Worm (Caenorhabditis elegans) whole organism, L1 larva: ENCODE measurements around the gene T05C12.9.
A peak's percentile ranks its signal among the peaks of the same experiment; 100 is the strongest.

Source experiments
- C04F5.9 ChIP-seq: sonication (generic microtip); optimal IDR thresholded peaks from 2 replicates; lab custom pipeline; 2016; ENCODE audit warnings: missing genetic modification characterization, missing compliant biosample characterization
- C34B4.2 ChIP-seq: sonication (generic microtip); optimal IDR thresholded peaks from 2 replicates; lab custom pipeline; 2017; ENCODE audit warnings: mild to moderate bottlenecking, missing genetic modification characterization, missing compliant biosample characterization
- F16B12.6 ChIP-seq: fragments of 150-350 bp; optimal IDR thresholded peaks from 2 replicates; lab custom pipeline; 2014; ENCODE audit warnings: missing biosample characterization, missing genetic modification characterization
- aha-1 ChIP-seq: fragments of 150-350 bp; optimal IDR thresholded peaks from 2 replicates; lab custom pipeline; 2014; ENCODE audit warnings: missing biosample characterization, missing genetic modification characterization
- alr-1 ChIP-seq: fragments of 200-800 bp; sonication (Bioruptor generic); optimal IDR thresholded peaks from 2 replicates; lab custom pipeline; 2018; ENCODE audit warnings: borderline replicate concordance, mild to moderate bottlenecking, missing genetic modification characterization, missing compliant biosample characterization
- ama-1 ChIP-seq: fragments of 150-350 bp; optimal IDR thresholded peaks from 2 replicates; lab custom pipeline; 2014
- blmp-1 ChIP-seq: fragments of 150-350 bp; optimal IDR thresholded peaks from 2 replicates; lab custom pipeline; 2014; ENCODE audit warnings: missing biosample characterization, missing genetic modification characterization
- ceh-63 ChIP-seq: fragments of 200-800 bp; sonication (Bioruptor generic); optimal IDR thresholded peaks from 2 replicates; lab custom pipeline; 2018; ENCODE audit warnings: mild to moderate bottlenecking, missing genetic modification characterization, missing compliant biosample characterization
- ceh-8 ChIP-seq: fragments of 200-800 bp; sonication (Bioruptor generic); optimal IDR thresholded peaks from 2 replicates; lab custom pipeline; 2018; ENCODE audit warnings: mild to moderate bottlenecking, missing genetic modification characterization, moderate library complexity, missing compliant biosample characterization
- ceh-88 ChIP-seq: fragments of 200-800 bp; sonication (Bioruptor generic); IDR thresholded peaks from 2 replicates; pipeline ENCODE4 v1.3.6; 2022; ENCODE audit warnings: missing genetic modification characterization, missing compliant biosample characterization
- ces-1 ChIP-seq: fragments of 150-350 bp; optimal IDR thresholded peaks from 2 replicates; lab custom pipeline; 2014; ENCODE audit warnings: missing biosample characterization, missing genetic modification reagents, missing genetic modification characterization
- efl-1 ChIP-seq, 4 experiments: fragments of 150-350 bp; optimal IDR thresholded peaks in 3 of 4; peaks in 1 of 4; 1 replicate in 1 of 4; 2 replicates in 3 of 4; lab custom pipeline; 2014; ENCODE audit warnings: missing biosample characterization in 2 of 4, missing genetic modification characterization in 2 of 4, missing genetic modification reagents in 2 of 4
- egl-13 ChIP-seq: sonication (generic microtip); optimal IDR thresholded peaks from 2 replicates; lab custom pipeline; 2016; ENCODE audit warnings: missing genotype, missing genetic modification reagents, missing genetic modification characterization, missing compliant biosample characterization
- egl-27 ChIP-seq, 2 experiments: fragments of 150-350 bp in 1 of 2; sonication (generic microtip); optimal IDR thresholded peaks; 3 replicates each; lab custom pipeline; 2017 to 2018; ENCODE audit warnings: missing biosample characterization in 2 of 2, missing genetic modification characterization in 2 of 2, missing genetic modification reagents in 2 of 2
- elt-2 ChIP-seq: sonication (generic microtip); optimal IDR thresholded peaks from 2 replicates; lab custom pipeline; 2016; ENCODE audit warnings: missing genetic modification characterization, mild to moderate bottlenecking, inconsistent platforms, missing compliant biosample characterization, missing genetic modification reagents
- elt-3 ChIP-seq, 6 experiments: fragments of 150-350 bp in 1 of 6; sonication (generic microtip); optimal IDR thresholded peaks; 2 replicates each; lab custom pipeline; 2017 to 2018; ENCODE audit warnings: missing biosample characterization in 6 of 6, missing genetic modification characterization in 6 of 6, inconsistent platforms in 1 of 6
- fkh-10 ChIP-seq: sonication (generic microtip); optimal IDR thresholded peaks from 2 replicates; lab custom pipeline; 2017; ENCODE audit warnings: missing biosample characterization, missing genetic modification reagents, missing genetic modification characterization
- fos-1 ChIP-seq: fragments of 150-350 bp; optimal IDR thresholded peaks from 2 replicates; lab custom pipeline; 2014; ENCODE audit warnings: missing biosample characterization, missing genetic modification characterization
- grh-1 ChIP-seq: fragments of 200-800 bp; sonication (Bioruptor generic); IDR thresholded peaks from 2 replicates; pipeline ENCODE4 v1.3.6; 2022; ENCODE audit warnings: missing genetic modification reagents, missing genetic modification characterization, missing compliant biosample characterization
- hlh-17 ChIP-seq: fragments of 200-800 bp; sonication (Bioruptor generic); optimal IDR thresholded peaks from 2 replicates; lab custom pipeline; 2018; ENCODE audit warnings: missing genetic modification characterization, mild to moderate bottlenecking, missing compliant biosample characterization, moderate library complexity, borderline replicate concordance
- hlh-4 ChIP-seq: sonication (generic microtip); optimal IDR thresholded peaks from 2 replicates; lab custom pipeline; 2016; ENCODE audit warnings: mild to moderate bottlenecking, missing genetic modification characterization, missing compliant biosample characterization
- lin-14 ChIP-seq: fragments of 200-800 bp; sonication (Bioruptor generic); optimal IDR thresholded peaks from 2 replicates; lab custom pipeline; 2018; ENCODE audit warnings: mild to moderate bottlenecking, missing genetic modification characterization, moderate library complexity, missing compliant biosample characterization
- lin-39 ChIP-seq: fragments of 150-350 bp; optimal IDR thresholded peaks from 2 replicates; lab custom pipeline; 2014; ENCODE audit warnings: missing biosample characterization, missing genetic modification reagents, missing genetic modification characterization
- lsy-2 ChIP-seq, 2 experiments: fragments of 150-350 bp; optimal IDR thresholded peaks; 2 replicates each; lab custom pipeline; 2014; ENCODE audit warnings: missing biosample characterization in 2 of 2, missing genetic modification characterization in 2 of 2
- mep-1 ChIP-seq: fragments of 150-350 bp; optimal IDR thresholded peaks from 2 replicates; lab custom pipeline; 2014; ENCODE audit warnings: missing biosample characterization, missing genetic modification characterization
- nhr-11 ChIP-seq: fragments of 150-350 bp; optimal IDR thresholded peaks from 2 replicates; lab custom pipeline; 2014; ENCODE audit warnings: missing biosample characterization, missing genetic modification characterization
- nhr-19 ChIP-seq: fragments of 200-800 bp; sonication (Bioruptor generic); conservative IDR thresholded peaks from 2 replicates; pipeline ENCODE4 v1.3.6; 2022; ENCODE audit warnings: missing genetic modification characterization, missing compliant biosample characterization
- nhr-20 ChIP-seq: sonication (generic microtip); optimal IDR thresholded peaks from 2 replicates; lab custom pipeline; 2016; ENCODE audit warnings: mild to moderate bottlenecking, missing genetic modification characterization, missing compliant biosample characterization
- nhr-47 ChIP-seq: sonication (generic microtip); optimal IDR thresholded peaks from 2 replicates; lab custom pipeline; 2016; ENCODE audit warnings: mild to moderate bottlenecking, missing genetic modification characterization, moderate library complexity, missing compliant biosample characterization
- nhr-76 ChIP-seq: sonication (generic microtip); optimal IDR thresholded peaks from 2 replicates; lab custom pipeline; 2017; ENCODE audit warnings: missing biosample characterization, missing genetic modification characterization
- nhr-84 ChIP-seq: sonication (generic microtip); optimal IDR thresholded peaks from 2 replicates; lab custom pipeline; 2017; ENCODE audit warnings: missing biosample characterization, missing genetic modification characterization
- nhr-85 ChIP-seq: sonication (generic microtip); peaks from one replicate; lab custom pipeline; 2016; ENCODE audit warnings: missing genetic modification characterization, inconsistent platforms, missing compliant biosample characterization
- nhr-90 ChIP-seq: sonication (generic microtip); optimal IDR thresholded peaks from 2 replicates; lab custom pipeline; 2016; ENCODE audit warnings: mild to moderate bottlenecking, missing genetic modification characterization, missing compliant biosample characterization; ENCODE audit not compliant: poor library complexity
- pag-3 ChIP-seq: sonication (generic microtip); optimal IDR thresholded peaks from 2 replicates; lab custom pipeline; 2017; ENCODE audit warnings: missing genetic modification characterization, mild to moderate bottlenecking, missing compliant biosample characterization, antibody characterized with exemption, borderline replicate concordance; ENCODE audit not compliant: insufficient read depth
- pax-3 ChIP-seq: fragments of 200-800 bp; sonication (Bioruptor generic); optimal IDR thresholded peaks from 2 replicates; lab custom pipeline; 2018; ENCODE audit warnings: mild to moderate bottlenecking, missing genetic modification characterization, moderate library complexity, missing compliant biosample characterization
- pqm-1 ChIP-seq: sonication (generic microtip); optimal IDR thresholded peaks from 3 replicates; lab custom pipeline; 2017; ENCODE audit warnings: missing biosample characterization, missing genetic modification characterization
- rnt-1 ChIP-seq: sonication (generic microtip); optimal IDR thresholded peaks from 2 replicates; lab custom pipeline; 2016; ENCODE audit warnings: mild to moderate bottlenecking, missing genetic modification characterization, moderate library complexity, missing compliant biosample characterization
- snpc-4 ChIP-seq: fragments of 150-350 bp; optimal IDR thresholded peaks from 2 replicates; lab custom pipeline; 2014; ENCODE audit warnings: missing biosample characterization, missing genetic modification characterization
- swsn-7 ChIP-seq: sonication (generic microtip); optimal IDR thresholded peaks from 2 replicates; lab custom pipeline; 2016; ENCODE audit warnings: missing genetic modification characterization, missing compliant biosample characterization
- tbx-2 ChIP-seq: sonication (generic microtip); optimal IDR thresholded peaks from 2 replicates; lab custom pipeline; 2016; ENCODE audit warnings: missing genetic modification characterization, missing compliant biosample characterization
- tlp-1 ChIP-seq: fragments of 150-350 bp; optimal IDR thresholded peaks from 2 replicates; lab custom pipeline; 2014; ENCODE audit warnings: missing biosample characterization, missing genetic modification characterization
- unc-130 ChIP-seq: fragments of 150-350 bp; optimal IDR thresholded peaks from 2 replicates; lab custom pipeline; 2017; ENCODE audit warnings: missing biosample characterization, missing genetic modification characterization, inconsistent platforms
- vab-15 ChIP-seq: sonication (generic microtip); optimal IDR thresholded peaks from 2 replicates; lab custom pipeline; 2017; ENCODE audit warnings: missing genotype, mild to moderate bottlenecking, missing genetic modification characterization, missing compliant biosample characterization
- zip-4 ChIP-seq: fragments of 200-800 bp; sonication (Bioruptor generic); optimal IDR thresholded peaks from 2 replicates; lab custom pipeline; 2018; ENCODE audit warnings: mild to moderate bottlenecking, missing genetic modification characterization, moderate library complexity, missing compliant biosample characterization
- ztf-11 ChIP-seq, 2 experiments: sonication (generic microtip); optimal IDR thresholded peaks; 2 replicates each; lab custom pipeline; 2016 to 2017; ENCODE audit warnings: missing genetic modification characterization in 2 of 2, missing biosample characterization in 1 of 2, missing compliant biosample characterization in 1 of 2
- ztf-4 ChIP-seq: fragments of 150-350 bp; optimal IDR thresholded peaks from 2 replicates; lab custom pipeline; 2014; ENCODE audit warnings: missing biosample characterization, missing genetic modification characterization

Gene T05C12.9

DNA sequence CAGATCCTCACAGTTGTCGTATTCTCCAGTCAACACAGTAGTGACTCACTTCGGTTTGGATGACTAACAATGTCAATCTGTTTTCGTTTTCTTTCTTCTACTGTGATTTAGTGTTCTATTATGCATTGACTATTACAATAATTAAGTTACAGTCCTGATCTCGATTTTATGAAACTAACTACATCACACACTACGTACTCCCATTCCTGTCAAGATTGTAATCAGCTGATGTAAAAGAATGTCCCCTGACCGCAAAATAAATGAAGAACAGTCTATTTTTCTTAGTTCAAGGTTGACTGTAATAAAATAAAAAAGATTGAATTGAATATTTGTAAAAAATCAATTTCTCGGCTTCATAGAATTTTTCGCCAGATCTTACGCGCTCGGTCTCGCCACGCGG lies 32.3 kb upstream of the T05C12.9 start:
- peak; percentile 72 for TF ChIP-seq nhr-85 (tag; lab: Kevin White, UChicago)
- TF ChIP-seq lsy-2 (tag; optimal IDR thresholded peaks at IDR 0.05; lab: Kevin White, UChicago), result peak in 1 of 2 experiments; percentile 24
- no peak for TF ChIP-seq nhr-84 (tag; lab: Kevin White, UChicago)
- TF ChIP-seq nhr-20 (tag; lab: Kevin White, UChicago), result peak; percentile 29
- no peak for TF ChIP-seq ces-1 (GFP tag; lab: Kevin White, UChicago)
- TF ChIP-seq egl-27 (tag; optimal IDR thresholded peaks at IDR 0.05; lab: Kevin White, UChicago), result no peak

DNA sequence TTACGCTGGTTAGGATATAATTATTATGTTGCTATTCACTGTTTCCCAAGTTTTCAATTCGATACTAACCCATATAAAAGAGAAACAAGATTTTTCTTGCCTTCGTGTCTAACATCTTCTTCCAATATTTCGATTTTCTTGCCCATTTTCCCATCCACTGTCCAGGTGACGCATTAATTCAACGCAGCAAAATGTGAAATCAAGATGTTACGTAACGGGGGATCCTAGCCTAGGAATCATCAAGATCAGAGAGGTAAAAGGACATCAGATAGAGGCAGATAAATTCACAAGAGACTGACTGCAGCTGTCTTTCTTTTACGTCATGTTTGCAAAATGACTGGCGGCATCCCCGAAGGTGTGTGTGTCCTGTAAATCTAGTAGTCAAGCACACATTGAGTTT lies 31.6 kb upstream of the T05C12.9 start:
- TF ChIP-seq ceh-8 (GFP tag; lab: Kevin White, UChicago), result no peak
- no peak for TF ChIP-seq nhr-20 (tag; lab: Kevin White, UChicago)
- no peak for TF ChIP-seq unc-130 (tag; lab: Kevin White, UChicago)
- peak; percentile 23 for TF ChIP-seq lin-14 (GFP tag; lab: Kevin White, UChicago)
- no peak for TF ChIP-seq C04F5.9 (tag; lab: Kevin White, UChicago)
- no peak for TF ChIP-seq ama-1 (lab: Kevin White, UChicago)
- no peak for TF ChIP-seq lin-39
- no peak for TF ChIP-seq nhr-47 (tag; lab: Kevin White, UChicago)
- no peak for TF ChIP-seq efl-1 (optimal IDR thresholded peaks at IDR 0.05; lab: Kevin White, UChicago)
- no peak for TF ChIP-seq efl-1 (GFP tag; optimal IDR thresholded peaks at IDR 0.05 in 1 of 2; lab: Kevin White, UChicago)
- TF ChIP-seq pqm-1, result no peak
- no peak for TF ChIP-seq fkh-10
- no peak for TF ChIP-seq hlh-4 (tag; lab: Kevin White, UChicago)
- no peak for TF ChIP-seq C34B4.2 (tag; lab: Kevin White, UChicago)
- TF ChIP-seq alr-1 (tag; lab: Kevin White, UChicago), result no peak
- no peak for TF ChIP-seq pax-3 (tag; lab: Kevin White, UChicago)
- no peak for TF ChIP-seq elt-2 (tag; lab: Kevin White, UChicago)
- no peak for TF ChIP-seq fos-1 (tag; lab: Kevin White, UChicago)
- TF ChIP-seq pag-3 (tag; lab: Kevin White, UChicago), result no peak
- no peak for TF ChIP-seq ceh-63
- TF ChIP-seq ceh-88, result no peak
- no peak for TF ChIP-seq tbx-2 (tag; lab: Kevin White, UChicago)
- no peak for TF ChIP-seq ztf-11 (tag; optimal IDR thresholded peaks at IDR 0.05; lab: Kevin White, UChicago)
- peak in 1 of 6 experiments; percentile 4 for TF ChIP-seq elt-3 (tag; optimal IDR thresholded peaks at IDR 0.05; lab: Kevin White, UChicago)
- peak; percentile 6 for TF ChIP-seq nhr-85 (tag; lab: Kevin White, UChicago)
- peak; percentile 85 for TF ChIP-seq blmp-1
- no peak for TF ChIP-seq egl-13 (tag; lab: Kevin White, UChicago)
- no peak for TF ChIP-seq zip-4
- no peak for TF ChIP-seq hlh-17
- TF ChIP-seq nhr-11 (tag; lab: Kevin White, UChicago), result no peak
- TF ChIP-seq nhr-19 (GFP tag; lab: Robert Waterston, UW), result no peak
- no peak for TF ChIP-seq swsn-7 (tag; lab: Kevin White, UChicago)
- no peak for TF ChIP-seq grh-1 (GFP tag; lab: Robert Waterston, UW)
- TF ChIP-seq tlp-1 (tag; lab: Kevin White, UChicago), result no peak
- TF ChIP-seq vab-15, result no peak
- TF ChIP-seq, all 84 proteins: peak for 4

DNA sequence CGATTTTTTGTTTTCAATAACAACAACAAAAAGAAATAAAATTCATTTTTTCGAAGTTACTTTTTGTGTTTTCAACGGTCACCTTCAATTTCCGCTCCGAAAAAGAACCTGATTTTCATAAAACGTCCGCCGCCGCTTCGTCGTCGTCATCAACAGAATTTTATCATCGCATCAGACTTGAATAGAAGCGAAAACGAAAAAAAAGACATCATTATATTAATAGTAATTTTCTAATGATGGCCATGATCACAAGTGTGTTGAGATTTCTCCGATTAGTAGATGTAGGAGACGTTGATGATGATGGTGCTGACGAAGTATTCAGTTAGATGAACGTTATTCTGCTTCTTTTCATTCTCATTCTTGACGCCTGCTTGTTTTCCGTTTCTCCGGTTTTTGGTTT lies 30.9 kb upstream of the T05C12.9 start:
- TF ChIP-seq nhr-76 (tag; lab: Kevin White, UChicago) (no peak), vab-15 (no peak), nhr-19 (GFP tag; lab: Robert Waterston, UW) (no peak), nhr-20 (tag; lab: Kevin White, UChicago) (no peak), nhr-90 (tag; lab: Kevin White, UChicago) (no peak), mep-1 (tag; lab: Kevin White, UChicago) (no peak), rnt-1 (tag; lab: Kevin White, UChicago) (no peak), blmp-1 (peak; percentile 78), elt-3 (tag; optimal IDR thresholded peaks at IDR 0.05; lab: Kevin White, UChicago) (peak in 1 of 6 experiments; percentile 14), ztf-4 (tag; lab: Kevin White, UChicago) (no peak), aha-1 (tag; lab: Kevin White, UChicago) (no peak), tlp-1 (tag; lab: Kevin White, UChicago) (no peak), C34B4.2 (tag; lab: Kevin White, UChicago) (no peak), ceh-8 (GFP tag; lab: Kevin White, UChicago) (peak; percentile 31), F16B12.6 (tag; lab: Kevin White, UChicago) (no peak), swsn-7 (tag; lab: Kevin White, UChicago) (no peak), snpc-4 (tag; lab: Kevin White, UChicago) (no peak)
